Fruit fly (Drosophila melanogaster) whole organism, embryonic: ENCODE results near the gene CG33287.

Source experiments
- B-H1 ChIP-seq: fragments of 200-800 bp; sonication (Bioruptor generic); IDR thresholded peaks from 3 replicates; pipeline ENCODE4 v1.3.6; 2022; ENCODE audit warnings: missing biosample characterization, missing genetic modification characterization
- CG10462 ChIP-seq: fragments of 200-800 bp; sonication (Bioruptor generic); optimal IDR thresholded peaks from 2 replicates; lab custom pipeline; 2016; ENCODE audit warnings: missing biosample characterization, missing genetic modification characterization
- CG12155 ChIP-seq: fragments of 200-800 bp; sonication (Bioruptor generic); optimal IDR thresholded peaks from 3 replicates; lab custom pipeline; 2016; ENCODE audit warnings: missing biosample characterization, missing genetic modification characterization
- CG12769 ChIP-seq: fragments of 200-800 bp; sonication (Bioruptor generic); optimal IDR thresholded peaks from 2 replicates; lab custom pipeline; 2019; ENCODE audit warnings: missing biosample characterization, mild to moderate bottlenecking, missing genetic modification characterization, moderate library complexity
- CG14667 ChIP-seq: fragments of 200-800 bp; sonication (Bioruptor generic); IDR thresholded peaks from 2 replicates; pipeline ENCODE4 v1.3.6; 2022; ENCODE audit warnings: missing biosample characterization, missing genetic modification characterization
- CG15269 ChIP-seq: fragments of 200-800 bp; sonication (Bioruptor generic); optimal IDR thresholded peaks from 2 replicates; lab custom pipeline; 2018; ENCODE audit warnings: missing biosample characterization, mild to moderate bottlenecking, missing genetic modification characterization, moderate library complexity
- CG15514 ChIP-seq: fragments of 200-800 bp; sonication (Bioruptor generic); optimal IDR thresholded peaks from 3 replicates; lab custom pipeline; 2017; ENCODE audit warnings: missing biosample characterization, missing genetic modification characterization, mild to moderate bottlenecking, moderate library complexity, missing genetic modification reagents
- CG16779 ChIP-seq: fragments of 200-800 bp; sonication (Bioruptor generic); IDR thresholded peaks from 2 replicates; pipeline ENCODE4 v1.3.6; 2022; ENCODE audit warnings: missing biosample characterization, missing genetic modification characterization
- CG17829 ChIP-seq: fragments of 200-800 bp; optimal IDR thresholded peaks from 2 replicates; lab custom pipeline; 2019; ENCODE audit warnings: missing biosample characterization, mild to moderate bottlenecking, missing genetic modification characterization, moderate library complexity
- CG1792 ChIP-seq: fragments of 200-800 bp; sonication (Bioruptor generic); optimal IDR thresholded peaks from 2 replicates; lab custom pipeline; 2016; ENCODE audit warnings: missing biosample characterization, missing genetic modification characterization
- CG1832 ChIP-seq: fragments of 200-800 bp; sonication (Bioruptor generic); optimal IDR thresholded peaks from 2 replicates; lab custom pipeline; 2017; ENCODE audit warnings: missing biosample characterization, mild to moderate bottlenecking, missing genetic modification characterization, inconsistent platforms
- CG30020 ChIP-seq: fragments of 200-800 bp; optimal IDR thresholded peaks from 2 replicates; lab custom pipeline; 2019; ENCODE audit warnings: missing biosample characterization, mild to moderate bottlenecking, missing genetic modification characterization, moderate library complexity
- CG31388 ChIP-seq: fragments of 200-800 bp; sonication (Bioruptor generic); optimal IDR thresholded peaks from 2 replicates; lab custom pipeline; 2016; ENCODE audit warnings: missing biosample characterization, missing genetic modification characterization
- CG31441 ChIP-seq: fragments of 200-800 bp; sonication (Bioruptor generic); IDR thresholded peaks from 2 replicates; pipeline ENCODE4 v1.3.6; 2022; ENCODE audit warnings: missing biosample characterization, missing genetic modification characterization
- CG32772 ChIP-seq: fragments of 200-800 bp; sonication (Bioruptor generic); IDR thresholded peaks from 2 replicates; pipeline ENCODE4 v1.3.6; 2022; ENCODE audit warnings: missing biosample characterization, missing genetic modification characterization
- CG3407 ChIP-seq: fragments of 200-800 bp; sonication (Bioruptor generic); optimal IDR thresholded peaks from 2 replicates; lab custom pipeline; 2018; ENCODE audit warnings: missing biosample characterization, mild to moderate bottlenecking, missing genetic modification characterization
- CG34422 ChIP-seq: fragments of 200-800 bp; sonication (Bioruptor generic); IDR thresholded peaks from 3 replicates; pipeline ENCODE4 v1.3.6; 2022; ENCODE audit warnings: missing biosample characterization, missing genetic modification characterization
- CG3726 ChIP-seq: fragments of 200-800 bp; sonication (Bioruptor generic); IDR thresholded peaks from 3 replicates; pipeline ENCODE4, ENCODE4 v1.3.6; 2022; ENCODE audit warnings: missing biosample characterization, missing genetic modification characterization
- CG4424 ChIP-seq: fragments of 200-800 bp; sonication (Bioruptor generic); optimal IDR thresholded peaks from 3 replicates; lab custom pipeline; 2016; ENCODE audit warnings: missing biosample characterization, missing genetic modification characterization
- CG7271 ChIP-seq: fragments of 200-800 bp; sonication (Bioruptor generic); optimal IDR thresholded peaks from 2 replicates; lab custom pipeline; 2018; ENCODE audit warnings: missing biosample characterization, mild to moderate bottlenecking, missing genetic modification characterization, moderate library complexity
- CG7745 ChIP-seq: fragments of 200-800 bp; sonication (Bioruptor generic); optimal IDR thresholded peaks from 2 replicates; lab custom pipeline; 2018; ENCODE audit warnings: missing biosample characterization, mild to moderate bottlenecking, missing genetic modification characterization, moderate library complexity
- CG7987 ChIP-seq: fragments of 200-800 bp; sonication (Bioruptor generic); optimal IDR thresholded peaks from 2 replicates; lab custom pipeline; 2018; ENCODE audit warnings: missing biosample characterization, mild to moderate bottlenecking, missing genetic modification characterization, moderate library complexity
- CG8290 ChIP-seq, 3 experiments: fragments of 200-800 bp; sonication (Bioruptor generic); optimal IDR thresholded peaks; 2 replicates each; lab custom pipeline; 2016 to 2019; ENCODE audit warnings: missing biosample characterization in 3 of 3, missing genetic modification characterization in 3 of 3, mild to moderate bottlenecking in 2 of 3, moderate library complexity in 1 of 3
- CG8359 ChIP-seq: fragments of 200-800 bp; sonication (Bioruptor generic); optimal IDR thresholded peaks from 2 replicates; lab custom pipeline; 2017; ENCODE audit warnings: missing biosample characterization, mild to moderate bottlenecking, missing genetic modification characterization, borderline replicate concordance
- CoRest ChIP-seq: fragments of 200-800 bp; sonication (Bioruptor generic); optimal IDR thresholded peaks from 3 replicates; lab custom pipeline; 2018; ENCODE audit warnings: missing biosample characterization, mild to moderate bottlenecking, missing genetic modification characterization, moderate library complexity
- Dref ChIP-seq: fragments of 200-800 bp; sonication (Bioruptor generic); IDR thresholded peaks from 2 replicates; pipeline ENCODE4 v1.3.6; 2022; ENCODE audit warnings: missing biosample characterization, missing genetic modification characterization
- Hmx ChIP-seq: fragments of 200-800 bp; sonication (Bioruptor generic); optimal IDR thresholded peaks from 2 replicates; lab custom pipeline; 2016; ENCODE audit warnings: missing biosample characterization, missing genetic modification characterization
- Pdp1 ChIP-seq, 2 experiments: fragments of 200-800 bp; sonication (Bioruptor generic); optimal IDR thresholded peaks; 3 replicates each; lab custom pipeline; 2016; ENCODE audit warnings: missing biosample characterization in 2 of 2, missing genetic modification characterization in 2 of 2, mild to moderate bottlenecking in 1 of 2, moderate library complexity in 1 of 2
- Sox100B ChIP-seq: fragments of 200-800 bp; sonication (Bioruptor generic); optimal IDR thresholded peaks from 3 replicates; lab custom pipeline; 2018; ENCODE audit warnings: missing biosample characterization, mild to moderate bottlenecking, missing genetic modification characterization
- Sry-β ChIP-seq: fragments of 200-800 bp; sonication (Bioruptor generic); optimal IDR thresholded peaks from 2 replicates; lab custom pipeline; 2018; ENCODE audit warnings: missing biosample characterization, mild to moderate bottlenecking, missing genetic modification characterization, moderate library complexity
- Stat92E ChIP-seq, 3 experiments: fragments of >200 bp in 2 of 3; fragments of 200-800 bp in 1 of 3; sonication (Bioruptor generic) in 1 of 3; optimal IDR thresholded peaks; 2 replicates each; lab custom pipeline; 2017 to 2019; ENCODE audit warnings: missing biosample characterization in 3 of 3, missing genetic modification characterization in 3 of 3, mild to moderate bottlenecking in 1 of 3, moderate library complexity in 1 of 3
- Vsx1 ChIP-seq: fragments of 200-800 bp; sonication (Bioruptor generic); optimal IDR thresholded peaks from 2 replicates; lab custom pipeline; 2017; ENCODE audit warnings: missing biosample characterization, mild to moderate bottlenecking, missing genetic modification characterization, missing genetic modification reagents
- Xrp1 ChIP-seq: fragments of 200-800 bp; sonication (Bioruptor generic); IDR thresholded peaks from 2 replicates; pipeline ENCODE4 v1.3.6; 2022; ENCODE audit warnings: missing biosample characterization, missing genetic modification characterization
- btn ChIP-seq: fragments of 200-800 bp; sonication (Bioruptor generic); optimal IDR thresholded peaks from 2 replicates; lab custom pipeline; 2016; ENCODE audit warnings: missing biosample characterization, missing genetic modification characterization
- crol ChIP-seq: fragments of 200-800 bp; sonication (Bioruptor generic); IDR thresholded peaks from 2 replicates; pipeline ENCODE4 v1.3.6; 2022; ENCODE audit warnings: missing biosample characterization, missing genetic modification characterization
- dmrt99B ChIP-seq: fragments of 200-800 bp; sonication (Bioruptor generic); optimal IDR thresholded peaks from 2 replicates; lab custom pipeline; 2018; ENCODE audit warnings: missing biosample characterization, mild to moderate bottlenecking, missing genetic modification characterization, moderate library complexity
- fd96Cb ChIP-seq: fragments of 200-800 bp; sonication (Bioruptor generic); optimal IDR thresholded peaks from 2 replicates; lab custom pipeline; 2018; ENCODE audit warnings: missing biosample characterization, mild to moderate bottlenecking, missing genetic modification characterization, moderate library complexity
- gsb-n ChIP-seq: fragments of 200-800 bp; sonication (Bioruptor generic); optimal IDR thresholded peaks from 3 replicates; lab custom pipeline; 2018; ENCODE audit warnings: missing biosample characterization, mild to moderate bottlenecking, missing genetic modification characterization
- hth ChIP-seq: fragments of >200 bp; optimal IDR thresholded peaks from 2 replicates; lab custom pipeline; 2017; ENCODE audit warnings: inconsistent platforms
- lab ChIP-seq: fragments of 200-800 bp; sonication (Bioruptor generic); optimal IDR thresholded peaks from 3 replicates; lab custom pipeline; 2017; ENCODE audit warnings: missing biosample characterization, missing genetic modification characterization, mild to moderate bottlenecking, moderate library complexity, missing genetic modification reagents
- odd ChIP-seq: fragments of 200-800 bp; sonication (Bioruptor generic); optimal IDR thresholded peaks from 2 replicates; lab custom pipeline; 2017; ENCODE audit warnings: missing biosample characterization, mild to moderate bottlenecking, missing genetic modification characterization
- pho ChIP-seq: fragments of 200-800 bp; sonication (Bioruptor generic); optimal IDR thresholded peaks from 2 replicates; lab custom pipeline; 2016; ENCODE audit warnings: missing biosample characterization, missing genetic modification characterization
- sc ChIP-seq, 3 experiments: fragments of >200 bp in 2 of 3; fragments of 200-800 bp in 1 of 3; sonication (Bioruptor generic) in 1 of 3; optimal IDR thresholded peaks; 2 replicates in 2 of 3; 3 replicates in 1 of 3; lab custom pipeline; 2017; ENCODE audit warnings: mild to moderate bottlenecking in 1 of 3, missing biosample characterization in 1 of 3, missing genetic modification characterization in 1 of 3, missing genetic modification reagents in 1 of 3
- schlank ChIP-seq: fragments of 200-800 bp; sonication (Bioruptor generic); optimal IDR thresholded peaks from 2 replicates; lab custom pipeline; 2018; ENCODE audit warnings: missing biosample characterization, mild to moderate bottlenecking, missing genetic modification characterization
- scrt ChIP-seq: fragments of 200-800 bp; sonication (Bioruptor generic); optimal IDR thresholded peaks from 2 replicates; lab custom pipeline; 2018; ENCODE audit warnings: missing biosample characterization, mild to moderate bottlenecking, missing genetic modification characterization, moderate library complexity
- sens-2 ChIP-seq: fragments of 200-800 bp; sonication (Bioruptor generic); IDR thresholded peaks from 2 replicates; pipeline ENCODE4 v1.3.6; 2022; ENCODE audit warnings: missing biosample characterization, missing genetic modification characterization
- sug ChIP-seq: fragments of 200-800 bp; optimal IDR thresholded peaks from 2 replicates; lab custom pipeline; 2019; ENCODE audit warnings: missing biosample characterization, mild to moderate bottlenecking, missing genetic modification characterization, moderate library complexity
- zfh1 ChIP-seq: fragments of 200-800 bp; sonication (Bioruptor generic); IDR thresholded peaks from 3 replicates; pipeline ENCODE4 v1.3.6; 2022; ENCODE audit warnings: missing biosample characterization, missing genetic modification characterization

CG33287 gene

dm6 chr3L:20923030-20923591 lies 47.4 kb downstream of the CG33287 start (continued):
- peak; percentile 82 for TF ChIP-seq CG17829 (tag; lab: Kevin White, UChicago)
- TF ChIP-seq CG12155 (GFP tag; lab: Kevin White, UChicago), result no peak
- peak; percentile 38 for TF ChIP-seq CoRest
- no peak for TF ChIP-seq CG1792 (GFP tag; lab: Kevin White, UChicago)
- TF ChIP-seq Pdp1 (GFP tag; optimal IDR thresholded peaks at IDR 0.05; lab: Kevin White, UChicago), result peak in 1 of 2 experiments; percentile 38
- TF ChIP-seq CG15514 (GFP tag; lab: Kevin White, UChicago), result no peak
- TF ChIP-seq CG16779 (GFP tag; lab: Robert Waterston, UW), result no peak
- TF ChIP-seq CG31441, result peak; percentile 69
- TF ChIP-seq sug (tag; lab: Kevin White, UChicago), result no peak
- peak; percentile 34 for TF ChIP-seq btn (GFP tag; lab: Kevin White, UChicago)
- TF ChIP-seq hth (lab: Kevin White, UChicago), result no peak
- TF ChIP-seq gsb-n (tag; lab: Kevin White, UChicago), result peak; percentile 54
- no peak for TF ChIP-seq Sry-β
- TF ChIP-seq Hmx (GFP tag; lab: Kevin White, UChicago), result no peak
- peak; percentile 64 for TF ChIP-seq fd96Cb (tag; lab: Kevin White, UChicago)
- no peak for TF ChIP-seq pho (GFP tag; lab: Kevin White, UChicago)
- peak; percentile 53 for TF ChIP-seq dmrt99B (tag; lab: Kevin White, UChicago)
- TF ChIP-seq CG3407 (GFP tag; lab: Kevin White, UChicago), result peak; percentile 42
- TF ChIP-seq sens-2 (GFP tag; lab: Robert Waterston, UW), result peak; percentile 10; the same call in 1 of the 2 replicates
- no peak for TF ChIP-seq Vsx1 (GFP tag; lab: Kevin White, UChicago)
- TF ChIP-seq scrt (GFP tag; lab: Kevin White, UChicago), result no peak
- TF ChIP-seq CG10462, result peak; percentile 10
- no peak for TF ChIP-seq sc (optimal IDR thresholded peaks at IDR 0.05; lab: Kevin White, UChicago)
- TF ChIP-seq sc (GFP tag; optimal IDR thresholded peaks at IDR 0.05; lab: Kevin White, UChicago), result peak; percentile 33
- TF ChIP-seq CG4424, result peak; percentile 58
- 0 out of 3 replicates have a peak, but pooled peaks have one; percentile 17 for TF ChIP-seq CG3726 (GFP tag; lab: Robert Waterston, UW)
- TF ChIP-seq CG7271 (tag; lab: Kevin White, UChicago), result no peak

DNA sequence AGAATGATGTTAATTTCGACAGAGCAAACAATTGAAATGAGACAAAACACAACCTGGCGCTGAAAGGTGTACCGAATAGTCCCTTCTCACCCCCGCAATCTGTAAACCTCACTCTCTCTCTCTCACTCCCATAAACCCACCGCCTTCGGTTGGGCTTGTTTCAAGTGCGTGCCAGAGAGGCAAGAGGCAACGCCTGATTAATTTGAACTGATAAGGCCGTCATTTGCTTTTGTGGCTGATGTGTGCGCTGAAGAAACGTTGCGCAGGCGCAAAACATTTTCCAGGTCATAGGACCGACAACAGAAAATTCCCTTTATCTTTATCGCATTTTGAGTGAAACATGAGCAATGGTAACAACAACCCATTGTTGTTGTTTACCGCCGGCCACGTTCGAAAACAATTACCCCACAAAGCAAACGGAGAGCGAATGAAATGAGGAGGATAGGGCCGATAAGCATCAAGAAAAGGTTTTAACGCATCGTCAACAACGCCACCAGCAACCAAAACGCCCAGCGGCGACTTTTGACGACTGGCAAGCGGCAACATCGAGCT lies 48.1 kb downstream of the CG33287 start:
- TF ChIP-seq CG8359 (GFP tag; lab: Kevin White, UChicago) (no peak), schlank (tag; lab: Kevin White, UChicago) (no peak), B-H1 (GFP tag; lab: Robert Waterston, UW) (no peak), CG32772 (GFP tag; lab: Robert Waterston, UW) (no peak), Vsx1 (GFP tag; lab: Kevin White, UChicago) (peak; percentile 32), lab (peak; percentile 26), CG15269 (tag; lab: Kevin White, UChicago) (peak; percentile 48), Xrp1 (GFP tag; lab: Robert Waterston, UW) (peak; percentile 49), Stat92E (GFP tag; optimal IDR thresholded peaks at IDR 0.05; lab: Kevin White, UChicago) (peak in 1 of 3 experiments; percentile 65), zfh1 (GFP tag; lab: Robert Waterston, UW) (peak; percentile 52; the same call in 1 of the 3 replicates), CG1832 (peak; percentile 74), CG14667 (no peak), CG8290 (GFP tag; optimal IDR thresholded peaks at IDR 0.05; lab: Kevin White, UChicago) (no peak), CG8290 (tag; optimal IDR thresholded peaks at IDR 0.05; lab: Kevin White, UChicago) (peak; percentile 19 to 53), CG31388 (no peak), CG7745 (tag; lab: Kevin White, UChicago) (peak; percentile 36), odd (GFP tag; lab: Kevin White, UChicago) (peak; percentile 35), crol (GFP tag; lab: Robert Waterston, UW) (peak; percentile 87), Sox100B (GFP tag; lab: Kevin White, UChicago) (peak; percentile 5), CG34422 (GFP tag; lab: Robert Waterston, UW) (no peak), CG7987 (GFP tag; lab: Kevin White, UChicago) (peak; percentile 49), CG12769 (tag; lab: Kevin White, UChicago) (peak; percentile 19), Dref (GFP tag; lab: Robert Waterston, UW) (no peak), CG30020 (tag; lab: Kevin White, UChicago) (no peak)
